Fruit fly (Drosophila melanogaster): Measurements from ENCODE around the gene CG1789.

Gene CG1789

DNA sequence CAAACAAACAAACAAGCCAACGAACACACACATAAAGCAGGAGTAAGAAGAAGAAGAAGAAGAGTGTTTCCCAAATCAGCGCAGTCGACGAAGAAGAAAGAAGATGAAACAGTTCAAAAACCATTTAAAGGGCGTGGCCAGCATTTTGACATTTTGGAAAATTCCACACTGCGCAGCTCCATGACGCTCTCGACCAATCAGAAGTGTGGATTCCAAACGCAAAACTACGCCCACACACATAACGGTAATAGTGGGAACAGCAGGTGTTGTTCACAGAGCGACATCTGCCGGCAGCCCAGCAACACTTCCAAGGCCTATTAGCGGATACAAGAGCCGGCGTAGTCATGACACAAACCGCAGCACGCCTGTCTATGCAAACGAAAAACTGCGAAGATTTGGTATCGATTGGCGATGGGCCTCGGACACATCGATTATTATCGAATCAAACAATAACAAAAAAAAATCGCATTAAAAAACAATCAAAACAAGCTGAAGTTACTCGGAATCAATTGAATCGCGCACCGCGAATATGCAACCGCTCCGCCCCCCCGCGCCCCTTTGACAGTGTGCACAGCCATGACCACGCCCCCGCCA, 43.6 kb upstream of the CG1789 start, which contains the start of gene Rubicon (continued):
- no peak for TF ChIP-seq repo (GFP tag; optimal IDR thresholded peaks at IDR 0.05)
- TF ChIP-seq so (GFP tag; IDR thresholded peaks at IDR 0.05), result no peak; the same call in 2 of the 3 replicates
- peak; percentile 77 for TF ChIP-seq inv (GFP tag; IDR thresholded peaks at IDR 0.05; ENCODE audit: partially characterized antibody)
- peak; percentile 69 for TF ChIP-seq HmgD (GFP tag; optimal IDR thresholded peaks at IDR 0.05)
- no peak for TF ChIP-seq Max (GFP tag; optimal IDR thresholded peaks at IDR 0.05)
- peak; percentile 33 to 82 for TF ChIP-seq bsh (GFP tag; optimal IDR thresholded peaks at IDR 0.05)
- peak; percentile 22 for TF ChIP-seq tin (GFP tag; optimal IDR thresholded peaks at IDR 0.05)
- TF ChIP-seq scrt (GFP tag; optimal IDR thresholded peaks at IDR 0.05), result peak; percentile 5
- TF ChIP-seq cad (GFP tag; optimal IDR thresholded peaks at IDR 0.05), result no peak
- peak; percentile 66 for TF ChIP-seq CG3847 (GFP tag; IDR thresholded peaks at IDR 0.05)
- peak; percentile 26 for TF ChIP-seq lilli (GFP tag; optimal IDR thresholded peaks at IDR 0.05)
- TF ChIP-seq tx (GFP tag; optimal IDR thresholded peaks at IDR 0.05), result peak; percentile 1
- TF ChIP-seq CG16779 (GFP tag; IDR thresholded peaks at IDR 0.05), result no peak
- TF ChIP-seq CG4282 (GFP tag; optimal IDR thresholded peaks at IDR 0.05), result peak; percentile 39
- TF ChIP-seq ci (GFP tag; IDR thresholded peaks at IDR 0.05), result peak; percentile 81
- TF ChIP-seq CG9817 (tag; optimal IDR thresholded peaks at IDR 0.05), result peak; percentile 44
- TF ChIP-seq CG12071 (GFP tag; optimal IDR thresholded peaks at IDR 0.05), result peak; percentile 3
- no peak for TF ChIP-seq Kr (GFP tag; optimal IDR thresholded peaks at IDR 0.05)
- no peak for TF ChIP-seq ro (GFP tag; IDR thresholded peaks at IDR 0.05)
- no peak for TF ChIP-seq Poxn (GFP tag; IDR thresholded peaks at IDR 0.05)
- peak; percentile 49 for TF ChIP-seq ssp (GFP tag; IDR thresholded peaks at IDR 0.05)
- TF ChIP-seq dpn (GFP tag; optimal IDR thresholded peaks at IDR 0.05), result peak; percentile 35 to 44
- peak; percentile 93 for TF ChIP-seq amos (GFP tag; IDR thresholded peaks at IDR 0.05; ENCODE audit: partially characterized antibody)
- no peak for TF ChIP-seq CG8281 (tag; optimal IDR thresholded peaks at IDR 0.05)
- no peak for TF ChIP-seq CG18011 (GFP tag; optimal IDR thresholded peaks at IDR 0.05)
- TF ChIP-seq Lim3 (GFP tag; IDR thresholded peaks at IDR 0.05), result no peak
- no peak for TF ChIP-seq lov (optimal IDR thresholded peaks at IDR 0.05)
- no peak for TF ChIP-seq lov (GFP tag; IDR thresholded peaks at IDR 0.05)
- TF ChIP-seq fd96Cb (tag; optimal IDR thresholded peaks at IDR 0.05), result no peak
- no peak for TF ChIP-seq run (tag; optimal IDR thresholded peaks at IDR 0.05)
- no peak for TF ChIP-seq CG8478 (optimal IDR thresholded peaks at IDR 0.05)
- TF ChIP-seq Atf3 (GFP tag; optimal IDR thresholded peaks at IDR 0.05), result peak; percentile 15
- no peak for TF ChIP-seq eyg (GFP tag; optimal IDR thresholded peaks at IDR 0.05)
- TF ChIP-seq Awh (GFP tag; IDR thresholded peaks at IDR 0.05), result peak; percentile 26; the same call in 1 of the 2 replicates
- TF ChIP-seq CG1792 (GFP tag; optimal IDR thresholded peaks at IDR 0.05), result no peak
- TF ChIP-seq gem (tag; optimal IDR thresholded peaks at IDR 0.05), result peak; percentile 15
- TF ChIP-seq HHEX (GFP tag; optimal IDR thresholded peaks at IDR 0.05), result no peak
- peak; percentile 87 for TF ChIP-seq CG6791 (GFP tag; IDR thresholded peaks at IDR 0.05; ENCODE audit: partially characterized antibody)
- peak; percentile 53 for TF ChIP-seq CoRest (tag; optimal IDR thresholded peaks at IDR 0.05)
- TF ChIP-seq sqz (GFP tag; optimal IDR thresholded peaks at IDR 0.05), result peak; percentile 89
- no peak for TF ChIP-seq CG18764 (GFP tag; optimal IDR thresholded peaks at IDR 0.05)
- TF ChIP-seq CG10321 (GFP tag; IDR thresholded peaks at IDR 0.05), result peak; percentile 68
- TF ChIP-seq CkIIα-i1 (GFP tag; IDR thresholded peaks at IDR 0.05), result no peak
- TF ChIP-seq fd3F (GFP tag; optimal IDR thresholded peaks at IDR 0.05), result no peak
- TF ChIP-seq Fer2 (tag; optimal IDR thresholded peaks at IDR 0.05), result no peak
- peak; percentile 68 for TF ChIP-seq chm (GFP tag; IDR thresholded peaks at IDR 0.05)
- no peak for TF ChIP-seq D19A (tag; optimal IDR thresholded peaks at IDR 0.05)
- no peak for TF ChIP-seq CG6175 (GFP tag; IDR thresholded peaks at IDR 0.05)
- TF ChIP-seq zen2 (GFP tag; IDR thresholded peaks at IDR 0.05; ENCODE audit: partially characterized antibody), result peak; percentile 83; the same call in 2 of the 3 replicates
- TF ChIP-seq CG32767 (GFP tag; IDR thresholded peaks at IDR 0.05), result no peak
- TF ChIP-seq HLHmδ (GFP tag; optimal IDR thresholded peaks at IDR 0.05), result peak; percentile 76

Data from whole organism, embryonic.